Fruit fly (Drosophila melanogaster) whole organism, embryonic: ENCODE results near the gene Obp19a.

Source experiments
- Atf3 ChIP-seq: fragments of 200-800 bp; sonication (Bioruptor generic); optimal IDR thresholded peaks from 3 replicates; lab custom pipeline; 2016; ENCODE audit warnings: missing biosample characterization, missing genetic modification characterization
- BtbVII ChIP-seq: fragments of 200-800 bp; sonication (Bioruptor generic); optimal IDR thresholded peaks from 3 replicates; lab custom pipeline; 2017; ENCODE audit warnings: missing biosample characterization, mild to moderate bottlenecking, missing genetic modification characterization
- CG10654 ChIP-seq: fragments of 200-800 bp; sonication (Bioruptor generic); optimal IDR thresholded peaks from 2 replicates; lab custom pipeline; 2016; ENCODE audit warnings: missing biosample characterization, missing genetic modification characterization
- CG11695 ChIP-seq: fragments of 200-800 bp; sonication (Bioruptor generic); IDR thresholded peaks from 3 replicates; pipeline ENCODE4 v1.3.6; 2022; ENCODE audit warnings: missing biosample characterization, missing genetic modification characterization
- CG12071 ChIP-seq: fragments of 200-800 bp; sonication (Bioruptor generic); optimal IDR thresholded peaks from 3 replicates; lab custom pipeline; 2018; ENCODE audit warnings: missing biosample characterization, mild to moderate bottlenecking, missing genetic modification characterization
- CG13624 ChIP-seq: fragments of 200-800 bp; sonication (Bioruptor generic); optimal IDR thresholded peaks from 2 replicates; lab custom pipeline; 2016; ENCODE audit warnings: missing biosample characterization, missing genetic modification characterization
- CG14965 ChIP-seq: fragments of 200-800 bp; sonication (Bioruptor generic); optimal IDR thresholded peaks from 2 replicates; lab custom pipeline; 2016; ENCODE audit warnings: missing biosample characterization, missing genetic modification characterization, borderline replicate concordance
- CG1529 ChIP-seq: fragments of 200-800 bp; sonication (Bioruptor generic); optimal IDR thresholded peaks from 3 replicates; lab custom pipeline; 2018; ENCODE audit warnings: missing biosample characterization, missing genetic modification characterization
- CG16779 ChIP-seq: fragments of 200-800 bp; sonication (Bioruptor generic); IDR thresholded peaks from 2 replicates; pipeline ENCODE4 v1.3.6; 2022; ENCODE audit warnings: missing biosample characterization, missing genetic modification characterization
- CG16863 ChIP-seq: fragments of 200-800 bp; sonication (Bioruptor generic); optimal IDR thresholded peaks from 3 replicates; lab custom pipeline; 2016; ENCODE audit warnings: missing biosample characterization, missing genetic modification characterization
- CG2678 ChIP-seq: fragments of 200-800 bp; sonication (Bioruptor generic); optimal IDR thresholded peaks from 3 replicates; lab custom pipeline; 2019; ENCODE audit warnings: missing biosample characterization, mild to moderate bottlenecking, missing genetic modification characterization, moderate library complexity
- CG2712 ChIP-seq: fragments of 200-800 bp; optimal IDR thresholded peaks from 3 replicates; lab custom pipeline; 2019; ENCODE audit warnings: missing biosample characterization, mild to moderate bottlenecking, missing genetic modification characterization, moderate library complexity
- CG32767 ChIP-seq: fragments of 200-800 bp; sonication (Bioruptor generic); IDR thresholded peaks from 2 replicates; pipeline ENCODE4 v1.3.6; 2022; ENCODE audit warnings: missing biosample characterization, missing genetic modification characterization
- CG33213 ChIP-seq: fragments of 200-800 bp; sonication (Bioruptor generic); optimal IDR thresholded peaks from 3 replicates; lab custom pipeline; 2016; ENCODE audit warnings: missing biosample characterization, missing genetic modification characterization
- CG3847 ChIP-seq: fragments of 200-800 bp; sonication (Bioruptor generic); IDR thresholded peaks from 2 replicates; pipeline ENCODE4 v1.3.6; 2022; ENCODE audit warnings: missing biosample characterization, missing genetic modification characterization
- CG43689 ChIP-seq: fragments of 200-800 bp; sonication (Bioruptor generic); IDR thresholded peaks from 2 replicates; pipeline ENCODE4 v1.3.6; 2022; ENCODE audit warnings: missing biosample characterization, missing genetic modification characterization
- CG4730 ChIP-seq: fragments of 200-800 bp; sonication (Bioruptor generic); IDR thresholded peaks from 2 replicates; pipeline ENCODE4 v1.3.6; 2022; ENCODE audit warnings: missing biosample characterization, missing genetic modification characterization
- CG6175 ChIP-seq: fragments of 200-800 bp; sonication (Bioruptor generic); IDR thresholded peaks from 3 replicates; pipeline ENCODE4 v1.3.6; 2022; ENCODE audit warnings: missing biosample characterization, missing genetic modification characterization
- CG6254 ChIP-seq: fragments of 200-800 bp; sonication (Bioruptor generic); optimal IDR thresholded peaks from 3 replicates; lab custom pipeline; 2017; ENCODE audit warnings: mild to moderate bottlenecking, missing biosample characterization, missing genetic modification reagents, missing genetic modification characterization
- CG7271 ChIP-seq: fragments of 200-800 bp; sonication (Bioruptor generic); optimal IDR thresholded peaks from 2 replicates; lab custom pipeline; 2018; ENCODE audit warnings: missing biosample characterization, mild to moderate bottlenecking, missing genetic modification characterization, moderate library complexity
- CG8089 ChIP-seq: fragments of 200-800 bp; sonication (Bioruptor generic); optimal IDR thresholded peaks from 3 replicates; lab custom pipeline; 2016; ENCODE audit warnings: missing biosample characterization, missing genetic modification characterization
- CHES-1-like ChIP-seq: fragments of 200-800 bp; sonication (Bioruptor generic); optimal IDR thresholded peaks from 2 replicates; lab custom pipeline; 2016; ENCODE audit warnings: missing biosample characterization, missing genetic modification characterization
- CkIIα-i1 ChIP-seq: fragments of 200-800 bp; sonication (Bioruptor generic); IDR thresholded peaks from 2 replicates; pipeline ENCODE4 v1.3.6; 2022; ENCODE audit warnings: missing biosample characterization, missing genetic modification characterization
- HLH54F ChIP-seq: fragments of 200-800 bp; sonication (Bioruptor generic); optimal IDR thresholded peaks from 3 replicates; lab custom pipeline; 2016; ENCODE audit warnings: missing biosample characterization, missing genetic modification characterization
- Hr3 ChIP-seq: fragments of 200-800 bp; sonication (Bioruptor generic); optimal IDR thresholded peaks from 3 replicates; lab custom pipeline; 2016; ENCODE audit warnings: missing biosample characterization, missing genetic modification characterization
- Kr ChIP-seq: fragments of 200-800 bp; sonication (Bioruptor generic); optimal IDR thresholded peaks from 2 replicates; lab custom pipeline; 2017; ENCODE audit warnings: missing biosample characterization, mild to moderate bottlenecking, missing genetic modification characterization
- Nf-YA ChIP-seq: fragments of 200-800 bp; sonication (Bioruptor generic); IDR thresholded peaks from 2 replicates; pipeline ENCODE4 v1.3.6; 2022; ENCODE audit warnings: missing biosample characterization, missing genetic modification characterization
- Nf-YB ChIP-seq: fragments of 200-800 bp; sonication (Bioruptor generic); optimal IDR thresholded peaks from 3 replicates; lab custom pipeline; 2019; ENCODE audit warnings: missing biosample characterization, mild to moderate bottlenecking, missing genetic modification characterization, moderate library complexity
- TFAM ChIP-seq: fragments of 200-800 bp; sonication (Bioruptor generic); optimal IDR thresholded peaks from 2 replicates; lab custom pipeline; 2017; ENCODE audit warnings: missing biosample characterization, missing genetic modification characterization, inconsistent platforms
- al ChIP-seq: fragments of 200-800 bp; sonication (Bioruptor generic); IDR thresholded peaks from 2 replicates; pipeline ENCODE4 v1.3.6; 2022; ENCODE audit warnings: missing biosample characterization, missing genetic modification characterization
- amos ChIP-seq: fragments of 200-800 bp; sonication (Bioruptor generic); IDR thresholded peaks from 2 replicates; pipeline ENCODE4 v1.3.6; 2022; ENCODE audit warnings: missing biosample characterization, missing genetic modification characterization; ENCODE audit not compliant: partially characterized antibody
- bcd ChIP-seq: fragments of 200-800 bp; sonication (Bioruptor generic); optimal IDR thresholded peaks from 2 replicates; lab custom pipeline; 2017; ENCODE audit warnings: missing biosample characterization, mild to moderate bottlenecking, missing genetic modification characterization
- bowl ChIP-seq: fragments of 200-800 bp; sonication (Bioruptor generic); IDR thresholded peaks from 2 replicates; pipeline ENCODE4 v1.3.6; 2022; ENCODE audit warnings: missing biosample characterization, missing genetic modification characterization
- cg ChIP-seq: fragments of 200-800 bp; sonication (Bioruptor generic); optimal IDR thresholded peaks from 3 replicates; lab custom pipeline; 2019; ENCODE audit warnings: missing biosample characterization, mild to moderate bottlenecking, missing genetic modification characterization, moderate library complexity
- dan ChIP-seq: fragments of 200-800 bp; sonication (Bioruptor generic); IDR thresholded peaks from 2 replicates; pipeline ENCODE4 v1.3.6; 2022; ENCODE audit warnings: missing biosample characterization, missing genetic modification characterization
- dysf ChIP-seq: fragments of 200-800 bp; sonication (Bioruptor generic); IDR thresholded peaks from 3 replicates; pipeline ENCODE4 v1.3.6; 2022; ENCODE audit warnings: missing biosample characterization, missing genetic modification characterization
- ewg ChIP-seq: fragments of 200-800 bp; sonication (Bioruptor generic); optimal IDR thresholded peaks from 3 replicates; lab custom pipeline; 2017; ENCODE audit warnings: mild to moderate bottlenecking, missing biosample characterization, missing genetic modification reagents, missing genetic modification characterization
- nau ChIP-seq: fragments of 200-800 bp; sonication (Bioruptor generic); optimal IDR thresholded peaks from 3 replicates; lab custom pipeline; 2017; ENCODE audit warnings: missing biosample characterization, mild to moderate bottlenecking, missing genetic modification characterization, missing genetic modification reagents
- nerfin-2 ChIP-seq: fragments of 200-800 bp; sonication (Bioruptor generic); IDR thresholded peaks from 2 replicates; pipeline ENCODE4 v1.3.6; 2022; ENCODE audit warnings: missing biosample characterization, missing genetic modification characterization; ENCODE audit not compliant: partially characterized antibody
- oc ChIP-seq: fragments of 200-800 bp; sonication (Bioruptor generic); optimal IDR thresholded peaks from 2 replicates; lab custom pipeline; 2018; ENCODE audit warnings: missing biosample characterization, mild to moderate bottlenecking, missing genetic modification characterization, moderate library complexity
- org-1 ChIP-seq: fragments of 200-800 bp; sonication (Bioruptor generic); optimal IDR thresholded peaks from 2 replicates; lab custom pipeline; 2017; ENCODE audit warnings: missing biosample characterization, missing genetic modification characterization
- pita ChIP-seq: fragments of 200-800 bp; sonication (Bioruptor generic); optimal IDR thresholded peaks from 2 replicates; lab custom pipeline; 2017; ENCODE audit warnings: missing biosample characterization, mild to moderate bottlenecking, missing genetic modification characterization
- prd ChIP-seq, 3 experiments: fragments of >200 bp in 2 of 3; fragments of 200-800 bp in 1 of 3; sonication (Bioruptor generic) in 1 of 3; optimal IDR thresholded peaks in 2 of 3; IDR thresholded peaks in 1 of 3; 2 replicates in 2 of 3; 3 replicates in 1 of 3; pipeline versions ENCODE4 v1.3.6 to Lab custom; 2017 to 2022; ENCODE audit warnings: missing biosample characterization in 1 of 3, missing genetic modification characterization in 1 of 3
- psq ChIP-seq: fragments of 200-800 bp; sonication (Bioruptor generic); optimal IDR thresholded peaks from 2 replicates; lab custom pipeline; 2017; ENCODE audit warnings: missing biosample characterization, missing genetic modification characterization
- pum ChIP-seq: fragments of 200-800 bp; sonication (Bioruptor generic); optimal IDR thresholded peaks from 2 replicates; lab custom pipeline; 2016; ENCODE audit warnings: missing biosample characterization, missing genetic modification characterization
- sug ChIP-seq: fragments of 200-800 bp; optimal IDR thresholded peaks from 2 replicates; lab custom pipeline; 2019; ENCODE audit warnings: missing biosample characterization, mild to moderate bottlenecking, missing genetic modification characterization, moderate library complexity
- toy ChIP-seq: fragments of 200-800 bp; sonication (Bioruptor generic); IDR thresholded peaks from 2 replicates; pipeline ENCODE4 v1.3.6; 2022; ENCODE audit warnings: missing biosample characterization, missing genetic modification characterization
- wdn ChIP-seq: fragments of 200-800 bp; sonication (Bioruptor generic); IDR thresholded peaks from 2 replicates; pipeline ENCODE4 v1.3.6; 2022; ENCODE audit warnings: missing biosample characterization, missing genetic modification characterization
- wor ChIP-seq: fragments of 200-800 bp; sonication (Bioruptor generic); IDR thresholded peaks from 2 replicates; pipeline ENCODE4 v1.3.6; 2022; ENCODE audit warnings: missing biosample characterization, missing genetic modification characterization
- zen2 ChIP-seq: fragments of 200-800 bp; sonication (Bioruptor generic); IDR thresholded peaks from 3 replicates; pipeline ENCODE4 v1.3.6; 2022; ENCODE audit warnings: missing biosample characterization, missing genetic modification characterization; ENCODE audit not compliant: partially characterized antibody
- zf30C ChIP-seq: fragments of 200-800 bp; sonication (Bioruptor generic); optimal IDR thresholded peaks from 3 replicates; lab custom pipeline; 2018; ENCODE audit warnings: missing biosample characterization, mild to moderate bottlenecking, missing genetic modification characterization
- zfh1 ChIP-seq: fragments of 200-800 bp; sonication (Bioruptor generic); IDR thresholded peaks from 3 replicates; pipeline ENCODE4 v1.3.6; 2022; ENCODE audit warnings: missing biosample characterization, missing genetic modification characterization

Gene Obp19a

DNA sequence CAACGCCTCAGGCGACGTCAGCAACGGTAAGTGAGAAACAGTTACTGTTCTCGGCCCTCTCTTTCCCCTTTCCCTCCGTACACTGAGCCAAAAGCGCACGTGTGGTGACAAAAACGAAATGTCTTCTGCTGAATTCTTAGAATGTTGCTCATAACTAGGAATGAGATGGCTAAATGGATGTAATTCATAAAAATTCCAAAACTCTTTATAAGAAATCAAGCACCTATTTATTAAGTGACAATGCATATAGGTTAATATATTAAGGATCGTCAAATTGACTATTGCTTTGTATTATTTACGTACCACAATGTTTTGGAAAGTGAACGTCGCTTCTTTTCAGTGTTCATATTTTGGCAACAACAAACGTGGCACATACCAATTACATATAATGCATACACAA is 19.0 kb downstream of the Obp19a start:
- TF ChIP-seq dan, result no peak
- peak; percentile 9 for TF ChIP-seq bcd (GFP tag; lab: Kevin White, UChicago)
- TF ChIP-seq zf30C (GFP tag; lab: Kevin White, UChicago), result peak; percentile 50
- TF ChIP-seq zfh1 (GFP tag; lab: Robert Waterston, UW), result no peak
- no peak for TF ChIP-seq CG14965 (GFP tag; lab: Kevin White, UChicago)
- no peak for TF ChIP-seq CG13624
- TF ChIP-seq wor, result no peak
- peak; percentile 69 for TF ChIP-seq CG2678 (tag; lab: Kevin White, UChicago)
- no peak for TF ChIP-seq CG16863 (GFP tag; lab: Kevin White, UChicago)
- no peak for TF ChIP-seq CG6254 (GFP tag; lab: Kevin White, UChicago)
- no peak for TF ChIP-seq CG6175 (GFP tag; lab: Robert Waterston, UW)
- no peak for TF ChIP-seq CG32767
- no peak for TF ChIP-seq al (GFP tag; lab: Robert Waterston, UW)
- TF ChIP-seq CHES-1-like (GFP tag; lab: Kevin White, UChicago), result no peak
- TF ChIP-seq CG4730 (GFP tag; lab: Robert Waterston, UW), result no peak
- peak; percentile 38; the same call in 1 of the 3 replicates for TF ChIP-seq dysf
- TF ChIP-seq cg (GFP tag; lab: Kevin White, UChicago), result no peak
- TF ChIP-seq amos (GFP tag; lab: Robert Waterston, UW), result no peak
- TF ChIP-seq pita, result no peak
- no peak for TF ChIP-seq nerfin-2 (GFP tag; lab: Robert Waterston, UW)
- TF ChIP-seq Nf-YB (GFP tag; lab: Kevin White, UChicago), result no peak
- peak; percentile 26 for TF ChIP-seq HLH54F (GFP tag; lab: Kevin White, UChicago)
- TF ChIP-seq CG16779, result no peak
- TF ChIP-seq CG43689 (GFP tag; lab: Robert Waterston, UW), result no peak
- TF ChIP-seq zen2 (GFP tag; lab: Robert Waterston, UW), result no peak
- TF ChIP-seq Kr (GFP tag; lab: Kevin White, UChicago), result no peak
- TF ChIP-seq bowl (GFP tag; lab: Robert Waterston, UW), result no peak
- TF ChIP-seq Nf-YA (GFP tag; lab: Robert Waterston, UW), result no peak
- no peak for TF ChIP-seq CG1529 (GFP tag; lab: Kevin White, UChicago)
- no peak for TF ChIP-seq CG11695 (GFP tag; lab: Robert Waterston, UW)
- TF ChIP-seq BtbVII (GFP tag; lab: Kevin White, UChicago), result peak; percentile 28
- no peak for TF ChIP-seq CG10654 (GFP tag; lab: Kevin White, UChicago)
- peak; percentile 11 for TF ChIP-seq pum (GFP tag; lab: Kevin White, UChicago)
- TF ChIP-seq CG8089 (GFP tag; lab: Kevin White, UChicago), result no peak
- no peak for TF ChIP-seq wdn
- TF ChIP-seq CkIIα-i1 (GFP tag; lab: Robert Waterston, UW), result no peak
- no peak for TF ChIP-seq CG33213 (GFP tag; lab: Kevin White, UChicago)
- no peak for TF ChIP-seq toy (GFP tag; lab: Robert Waterston, UW)
- no peak for TF ChIP-seq nau (GFP tag; lab: Kevin White, UChicago)
- no peak for TF ChIP-seq CG2712 (tag; lab: Kevin White, UChicago)
- TF ChIP-seq TFAM (GFP tag; lab: Kevin White, UChicago), result no peak
- no peak for TF ChIP-seq CG7271 (tag; lab: Kevin White, UChicago)
- TF ChIP-seq Atf3, result no peak
- no peak for TF ChIP-seq oc
- no peak for TF ChIP-seq psq (GFP tag; lab: Kevin White, UChicago)
- TF ChIP-seq org-1 (GFP tag; lab: Kevin White, UChicago), result peak; percentile 23
- TF ChIP-seq CG3847 (GFP tag; lab: Robert Waterston, UW), result no peak
- TF ChIP-seq CG12071 (GFP tag; lab: Kevin White, UChicago), result no peak
- TF ChIP-seq ewg (GFP tag; lab: Kevin White, UChicago), result no peak
- TF ChIP-seq Hr3 (GFP tag; lab: Kevin White, UChicago), result peak; percentile 9
- peak; percentile 27 for TF ChIP-seq sug (tag; lab: Kevin White, UChicago)
- TF ChIP-seq prd (optimal IDR thresholded peaks at IDR 0.05; lab: Kevin White, UChicago), result no peak
- TF ChIP-seq prd (GFP tag; IDR thresholded peaks at IDR 0.05; lab: Robert Waterston, UW), result no peak
